Worm (Caenorhabditis elegans): Measurements from ENCODE around the gene Y37E11B.10.

Gene Y37E11B.10

DNA sequence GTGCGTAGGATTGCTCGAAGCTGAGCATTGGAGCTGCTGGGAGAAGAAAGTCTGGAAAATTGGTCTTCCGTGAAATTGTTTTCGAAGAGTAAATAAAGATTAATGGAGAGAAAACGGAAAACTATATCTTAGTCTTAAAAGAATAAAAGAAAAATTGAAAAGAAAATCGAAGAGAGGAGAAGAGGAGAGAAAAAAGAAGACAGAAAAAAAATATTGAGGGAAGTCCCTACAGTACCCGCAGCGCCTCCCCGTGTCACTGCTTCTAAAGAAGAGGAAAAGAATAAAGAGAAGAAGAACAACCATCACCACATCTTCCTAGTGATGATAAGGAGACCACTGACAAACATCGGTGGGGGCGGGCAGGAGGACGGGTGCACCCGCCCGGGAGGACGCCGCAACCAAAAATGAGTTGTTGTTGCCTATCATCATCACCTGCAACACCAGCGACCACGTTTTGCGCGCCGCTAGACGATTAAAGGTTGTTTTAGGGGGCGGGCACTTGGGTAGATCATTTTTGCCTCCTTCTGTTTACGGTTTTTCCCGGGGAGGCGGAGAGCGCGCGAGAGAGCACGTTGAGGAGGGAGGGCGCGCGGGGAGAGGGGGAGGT is 42.5 kb upstream of the Y37E11B.10 start, which contains the start of gene CC8.2 (continued):
- TF ChIP-seq nfyb-1 (GFP tag; IDR thresholded peaks at IDR 0.05) = peak; percentile 64
- TF ChIP-seq hmg-1.2 (GFP tag; IDR thresholded peaks at IDR 0.05) = peak; percentile 63
- peak; percentile 60 for TF ChIP-seq ceh-91 (GFP tag; IDR thresholded peaks at IDR 0.05)
- peak; percentile 59 for TF ChIP-seq hsf-1 (GFP tag; IDR thresholded peaks at IDR 0.05)
- peak; percentile 96 for TF ChIP-seq madf-6 (GFP tag; IDR thresholded peaks at IDR 0.05)
- TF ChIP-seq ceh-58 (GFP tag; IDR thresholded peaks at IDR 0.05) = no peak
- TF ChIP-seq lin-40 (tag; optimal IDR thresholded peaks at IDR 0.05) = peak; percentile 15
- TF ChIP-seq T07F8.4 (tag; optimal IDR thresholded peaks at IDR 0.05) = no peak
- TF ChIP-seq rec-8 (tag; optimal IDR thresholded peaks at IDR 0.05) = no peak
- no peak for TF ChIP-seq C17E4.6 (GFP tag; IDR thresholded peaks at IDR 0.05)
- TF ChIP-seq nhr-80 (tag; optimal IDR thresholded peaks at IDR 0.05) = peak; percentile 21
- TF ChIP-seq lin-54 (GFP tag; optimal IDR thresholded peaks at IDR 0.05) = peak; percentile 3
- TF ChIP-seq dox-1 (GFP tag; IDR thresholded peaks at IDR 0.05) = no peak; the same call in 1 of the 2 replicates
- TF ChIP-seq B0336.3 (GFP tag; IDR thresholded peaks at IDR 0.05) = peak; percentile 43; the same call in 1 of the 2 replicates
- TF ChIP-seq rcor-1 (GFP tag; IDR thresholded peaks at IDR 0.05) = peak; percentile 44; the same call in 1 of the 2 replicates
- no peak for TF ChIP-seq F39B2.1 (GFP tag; IDR thresholded peaks at IDR 0.05)
- TF ChIP-seq Y53G8AR.9 (GFP tag; conservative IDR thresholded peaks at IDR 0.05) = 0 out of 2 replicates have a peak, but pooled peaks have one; percentile 65

DNA sequence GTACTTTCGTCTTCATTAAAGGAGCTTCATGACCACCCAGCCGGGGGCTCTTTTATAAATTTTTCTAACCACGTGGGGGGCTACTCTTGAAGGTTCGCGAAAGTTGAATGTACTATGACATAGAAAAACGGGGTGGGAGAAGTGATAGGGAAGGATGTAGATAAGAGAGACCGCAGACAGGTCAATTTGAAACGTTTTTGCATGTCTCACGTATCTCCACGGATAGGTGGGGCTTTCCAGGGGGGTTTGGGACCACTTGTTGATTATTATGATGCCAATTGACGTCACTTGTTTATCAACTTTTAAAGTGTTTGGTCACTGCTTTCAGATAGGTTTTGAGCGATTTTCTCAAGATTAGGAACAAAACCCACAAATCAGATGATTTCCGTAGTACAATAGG is 41.3 kb upstream of the Y37E11B.10 start:
- TF ChIP-seq nhr-27 (tag; optimal IDR thresholded peaks at IDR 0.05) (no peak), hsf-1 (GFP tag; IDR thresholded peaks at IDR 0.05) (peak; percentile 31; the same call in 1 of the 2 replicates), gei-17 (GFP tag; optimal IDR thresholded peaks at IDR 0.05) (no peak), bed-2 (GFP tag; IDR thresholded peaks at IDR 0.05) (no peak), lin-26 (GFP tag; IDR thresholded peaks at IDR 0.05) (no peak), tlf-1 (GFP tag; optimal IDR thresholded peaks at IDR 0.05) (no peak), hlh-26 (GFP tag; conservative IDR thresholded peaks at IDR 0.05) (no peak), F39B2.1 (GFP tag; IDR thresholded peaks at IDR 0.05) (no peak), ztf-28 (GFP tag; IDR thresholded peaks at IDR 0.05) (no peak), F52B5.7 (tag; optimal IDR thresholded peaks at IDR 0.05) (no peak), F23B12.7 (tag; optimal IDR thresholded peaks at IDR 0.05; ENCODE audit: insufficient read depth) (no peak), tbx-9 (tag; optimal IDR thresholded peaks at IDR 0.05; ENCODE audit: borderline replicate concordance) (no peak), ets-4 (GFP tag; optimal IDR thresholded peaks at IDR 0.05) (no peak), K11D2.4 (GFP tag; IDR thresholded peaks at IDR 0.05) (peak; percentile 44; the same call in 1 of the 2 replicates), ztf-6 (GFP tag; IDR thresholded peaks at IDR 0.05) (no peak), nfya-2 (GFP tag; IDR thresholded peaks at IDR 0.05) (no peak), B0336.3 (GFP tag; IDR thresholded peaks at IDR 0.05) (no peak), ztf-26 (tag; optimal IDR thresholded peaks at IDR 0.05) (peak; percentile 50), nhr-179 (tag; optimal IDR thresholded peaks at IDR 0.05) (no peak), cebp-1 (GFP tag; IDR thresholded peaks at IDR 0.05) (no peak), cebp-1 (tag; optimal IDR thresholded peaks at IDR 0.05) (peak; percentile 20)

Measured in whole organism, young adult.